Worm (Caenorhabditis elegans): ENCODE data around the gene C23F12.3.

- TF ChIP-seq hmg-1.1 (GFP tag; IDR thresholded peaks at IDR 0.05) (no peak), zag-1 (tag; optimal IDR thresholded peaks at IDR 0.05) (no peak), lin-29 (GFP tag; IDR thresholded peaks at IDR 0.05) (no peak), F49E8.2 (tag; optimal IDR thresholded peaks at IDR 0.05; ENCODE audit: borderline replicate concordance) (no peak), nhr-25 (tag; optimal IDR thresholded peaks at IDR 0.05; ENCODE audit: borderline replicate concordance, insufficient read depth) (no peak), unc-39 (tag; optimal IDR thresholded peaks at IDR 0.05) (no peak), aly-2 (tag; optimal IDR thresholded peaks at IDR 0.05) (no peak), mes-2 (tag; optimal IDR thresholded peaks at IDR 0.05; ENCODE audit: poor library complexity, severe bottlenecking) (no peak), mep-1 (tag; optimal IDR thresholded peaks at IDR 0.05) (peak; percentile 35), ama-1 (optimal IDR thresholded peaks at IDR 0.05) (no peak), lin-15B (tag; optimal IDR thresholded peaks at IDR 0.05) (no peak)
These were observed 36.6 kb downstream of the C23F12.3 start, which contains the start of gene B0272.4 for ce11 chrX:9428059-9428458.
